Worm (Caenorhabditis elegans): ENCODE data around the gene B0361.3.

DNA sequence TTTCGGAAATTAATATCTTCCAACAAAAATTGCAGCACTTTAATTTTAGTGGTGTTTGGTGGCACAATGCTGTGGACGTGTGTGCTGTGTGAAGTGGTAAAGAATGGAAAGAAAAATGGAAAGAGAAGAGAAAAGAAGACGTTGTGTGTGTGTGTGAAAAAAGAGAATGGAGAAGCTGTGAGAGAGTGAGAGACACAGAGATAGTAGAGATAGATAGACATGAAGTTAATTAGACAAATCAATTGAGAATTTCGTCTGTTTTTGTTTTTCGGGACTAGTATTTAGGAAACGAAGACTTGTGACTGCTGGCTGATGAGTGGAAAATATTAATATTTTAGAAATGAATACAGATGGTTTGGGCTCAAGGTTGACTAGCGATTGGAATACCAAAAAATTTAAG is 10.0 kb downstream of the B0361.3 start:
- TF ChIP-seq W03F9.2 (tag; optimal IDR thresholded peaks at IDR 0.05): no peak
- TF ChIP-seq him-1 (tag; optimal IDR thresholded peaks at IDR 0.05): no peak
- TF ChIP-seq dao-5 (tag; optimal IDR thresholded peaks at IDR 0.05): no peak
